Worm (Caenorhabditis elegans) whole organism, L1 larva: ENCODE data around the gene Y46H3A.4.

Experiments used
- C16A3.4 ChIP-seq: fragments of 150-350 bp; optimal IDR thresholded peaks from 2 replicates; lab custom pipeline; 2014; ENCODE audit warnings: missing biosample characterization, missing genetic modification characterization
- C34B4.2 ChIP-seq: sonication (generic microtip); optimal IDR thresholded peaks from 2 replicates; lab custom pipeline; 2017; ENCODE audit warnings: mild to moderate bottlenecking, missing genetic modification characterization, missing compliant biosample characterization
- F16B12.6 ChIP-seq: fragments of 150-350 bp; optimal IDR thresholded peaks from 2 replicates; lab custom pipeline; 2014; ENCODE audit warnings: missing biosample characterization, missing genetic modification characterization
- aha-1 ChIP-seq: fragments of 150-350 bp; optimal IDR thresholded peaks from 2 replicates; lab custom pipeline; 2014; ENCODE audit warnings: missing biosample characterization, missing genetic modification characterization
- dpl-1 ChIP-seq, 3 experiments: fragments of 150-350 bp in 2 of 3; sonication (generic microtip) in 1 of 3; optimal IDR thresholded peaks; 2 replicates each; lab custom pipeline; 2014 to 2017; ENCODE audit warnings: missing biosample characterization in 3 of 3, missing genetic modification characterization in 3 of 3, missing genetic modification reagents in 3 of 3
- efl-3 ChIP-seq: fragments of 200-800 bp; sonication (Bioruptor generic); optimal IDR thresholded peaks from 2 replicates; lab custom pipeline; 2018; ENCODE audit warnings: mild to moderate bottlenecking, missing genetic modification characterization, missing compliant biosample characterization
- ets-5 ChIP-seq: fragments of 200-800 bp; sonication (Bioruptor generic); IDR thresholded peaks from 2 replicates; pipeline ENCODE4 v1.3.6; 2022; ENCODE audit warnings: missing genetic modification characterization, missing compliant biosample characterization
- fkh-8 ChIP-seq: sonication (generic microtip); optimal IDR thresholded peaks from 2 replicates; lab custom pipeline; 2016; ENCODE audit warnings: mild to moderate bottlenecking, missing genetic modification characterization, missing compliant biosample characterization
- fos-1 ChIP-seq: fragments of 150-350 bp; optimal IDR thresholded peaks from 2 replicates; lab custom pipeline; 2014; ENCODE audit warnings: missing biosample characterization, missing genetic modification characterization
- grh-1 ChIP-seq: fragments of 200-800 bp; sonication (Bioruptor generic); IDR thresholded peaks from 2 replicates; pipeline ENCODE4 v1.3.6; 2022; ENCODE audit warnings: missing genetic modification reagents, missing genetic modification characterization, missing compliant biosample characterization
- isw-1 ChIP-seq: fragments of 200-800 bp; sonication (Bioruptor generic); IDR thresholded peaks from 2 replicates; pipeline ENCODE4 v1.3.6; 2022; ENCODE audit warnings: missing genetic modification characterization, missing compliant biosample characterization
- lin-13 ChIP-seq: fragments of 150-350 bp; optimal IDR thresholded peaks from 2 replicates; lab custom pipeline; 2014; ENCODE audit warnings: missing biosample characterization, missing genetic modification reagents, missing genetic modification characterization
- lin-15B ChIP-seq: fragments of 150-350 bp; sonication (generic microtip); optimal IDR thresholded peaks from 3 replicates; lab custom pipeline; 2014; ENCODE audit warnings: missing biosample characterization, missing genetic modification characterization
- lin-35 ChIP-seq, 2 experiments: fragments of 150-350 bp; optimal IDR thresholded peaks; 2 replicates each; lab custom pipeline; 2014; ENCODE audit warnings: missing biosample characterization in 2 of 2, missing genetic modification characterization in 2 of 2, missing genetic modification reagents in 2 of 2
- mep-1 ChIP-seq: fragments of 150-350 bp; optimal IDR thresholded peaks from 2 replicates; lab custom pipeline; 2014; ENCODE audit warnings: missing biosample characterization, missing genetic modification characterization
- nhr-20 ChIP-seq: sonication (generic microtip); optimal IDR thresholded peaks from 2 replicates; lab custom pipeline; 2016; ENCODE audit warnings: mild to moderate bottlenecking, missing genetic modification characterization, missing compliant biosample characterization
- nhr-76 ChIP-seq: sonication (generic microtip); optimal IDR thresholded peaks from 2 replicates; lab custom pipeline; 2017; ENCODE audit warnings: missing biosample characterization, missing genetic modification characterization
- nhr-84 ChIP-seq: sonication (generic microtip); optimal IDR thresholded peaks from 2 replicates; lab custom pipeline; 2017; ENCODE audit warnings: missing biosample characterization, missing genetic modification characterization
- nhr-90 ChIP-seq: sonication (generic microtip); optimal IDR thresholded peaks from 2 replicates; lab custom pipeline; 2016; ENCODE audit warnings: mild to moderate bottlenecking, missing genetic modification characterization, missing compliant biosample characterization; ENCODE audit not compliant: poor library complexity
- pag-3 ChIP-seq: sonication (generic microtip); optimal IDR thresholded peaks from 2 replicates; lab custom pipeline; 2017; ENCODE audit warnings: missing genetic modification characterization, mild to moderate bottlenecking, missing compliant biosample characterization, antibody characterized with exemption, borderline replicate concordance; ENCODE audit not compliant: insufficient read depth
- pax-3 ChIP-seq: fragments of 200-800 bp; sonication (Bioruptor generic); optimal IDR thresholded peaks from 2 replicates; lab custom pipeline; 2018; ENCODE audit warnings: mild to moderate bottlenecking, missing genetic modification characterization, moderate library complexity, missing compliant biosample characterization
- rnt-1 ChIP-seq: sonication (generic microtip); optimal IDR thresholded peaks from 2 replicates; lab custom pipeline; 2016; ENCODE audit warnings: mild to moderate bottlenecking, missing genetic modification characterization, moderate library complexity, missing compliant biosample characterization
- skn-1 ChIP-seq: fragments of 150-350 bp; optimal IDR thresholded peaks from 2 replicates; lab custom pipeline; 2014; ENCODE audit warnings: missing biosample characterization, missing genetic modification characterization
- sox-4 ChIP-seq: sonication (generic microtip); optimal IDR thresholded peaks from 2 replicates; lab custom pipeline; 2016; ENCODE audit warnings: missing genetic modification characterization, missing compliant biosample characterization
- tbx-2 ChIP-seq: sonication (generic microtip); optimal IDR thresholded peaks from 2 replicates; lab custom pipeline; 2016; ENCODE audit warnings: missing genetic modification characterization, missing compliant biosample characterization
- tlp-1 ChIP-seq: fragments of 150-350 bp; optimal IDR thresholded peaks from 2 replicates; lab custom pipeline; 2014; ENCODE audit warnings: missing biosample characterization, missing genetic modification characterization
- unc-98 ChIP-seq: fragments of 200-800 bp; sonication (Bioruptor generic); IDR thresholded peaks from 2 replicates; pipeline ENCODE4 v1.3.6; 2022; ENCODE audit warnings: missing genetic modification characterization, missing compliant biosample characterization
- vab-15 ChIP-seq: sonication (generic microtip); optimal IDR thresholded peaks from 2 replicates; lab custom pipeline; 2017; ENCODE audit warnings: missing genotype, mild to moderate bottlenecking, missing genetic modification characterization, missing compliant biosample characterization
- ztf-11 ChIP-seq, 2 experiments: sonication (generic microtip); optimal IDR thresholded peaks; 2 replicates each; lab custom pipeline; 2016 to 2017; ENCODE audit warnings: missing genetic modification characterization in 2 of 2, missing biosample characterization in 1 of 2, missing compliant biosample characterization in 1 of 2

The Y46H3A.4 gene

DNA sequence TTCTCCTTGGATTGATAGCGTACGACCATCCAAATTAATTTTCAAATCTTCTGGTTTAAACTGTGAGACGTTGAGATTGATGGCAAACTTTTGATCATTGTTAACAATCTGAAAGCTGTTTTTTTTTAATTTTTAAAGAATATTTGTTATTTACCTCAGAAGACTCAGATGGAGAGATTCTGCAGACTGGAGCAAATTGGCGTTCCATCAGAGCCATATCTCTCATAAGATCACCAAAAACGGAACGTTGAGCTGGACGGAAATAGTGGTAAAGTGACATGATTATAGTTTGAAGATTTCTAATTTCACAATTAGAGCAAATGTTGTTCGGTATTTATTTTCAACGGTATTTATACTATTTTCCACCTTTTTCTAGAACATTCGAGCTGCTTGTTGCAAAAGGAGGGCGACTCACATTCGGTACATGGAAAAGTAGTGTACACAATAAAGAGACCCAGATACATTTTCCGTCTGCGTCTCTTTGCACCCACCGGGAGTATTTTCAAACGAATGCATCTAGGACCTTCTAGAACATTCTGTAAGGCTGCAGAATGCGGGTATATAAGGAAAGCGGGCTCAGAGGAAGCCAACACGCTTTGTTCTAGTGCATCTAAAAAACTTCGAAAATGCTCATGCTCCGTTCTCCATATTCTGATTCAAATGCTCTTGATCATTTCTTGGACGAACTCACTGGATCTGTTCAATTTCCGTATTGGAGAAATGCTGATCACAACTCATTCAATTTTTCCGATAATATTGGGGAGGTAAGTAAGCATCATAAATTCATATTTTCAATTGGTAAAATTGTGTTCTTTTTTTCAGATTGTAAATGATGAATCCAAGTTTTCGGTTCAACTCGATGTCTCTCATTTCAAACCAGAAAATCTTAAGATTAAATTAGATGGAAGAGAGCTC, 6.0 kb downstream of the Y46H3A.4 start, which contains the start of the genes hsp-16.2 and hsp-16.41 (continued):
- TF ChIP-seq sox-4 (tag; lab: Kevin White, UChicago): peak; percentile 24
- TF ChIP-seq isw-1 (GFP tag; lab: Robert Waterston, UW): 0 out of 2 replicates have a peak, but pooled peaks have one; percentile 20
- TF ChIP-seq nhr-84 (tag; lab: Kevin White, UChicago): no peak
- peak; percentile 42 for TF ChIP-seq pax-3 (tag; lab: Kevin White, UChicago)
- TF ChIP-seq tbx-2 (tag; lab: Kevin White, UChicago): peak; percentile 10
- TF ChIP-seq efl-3 (GFP tag; lab: Kevin White, UChicago): no peak
- no peak for TF ChIP-seq F16B12.6 (tag; lab: Kevin White, UChicago)
- peak; percentile 48 for TF ChIP-seq nhr-90 (tag; lab: Kevin White, UChicago)
- no peak for TF ChIP-seq C16A3.4 (tag; lab: Kevin White, UChicago)

DNA sequence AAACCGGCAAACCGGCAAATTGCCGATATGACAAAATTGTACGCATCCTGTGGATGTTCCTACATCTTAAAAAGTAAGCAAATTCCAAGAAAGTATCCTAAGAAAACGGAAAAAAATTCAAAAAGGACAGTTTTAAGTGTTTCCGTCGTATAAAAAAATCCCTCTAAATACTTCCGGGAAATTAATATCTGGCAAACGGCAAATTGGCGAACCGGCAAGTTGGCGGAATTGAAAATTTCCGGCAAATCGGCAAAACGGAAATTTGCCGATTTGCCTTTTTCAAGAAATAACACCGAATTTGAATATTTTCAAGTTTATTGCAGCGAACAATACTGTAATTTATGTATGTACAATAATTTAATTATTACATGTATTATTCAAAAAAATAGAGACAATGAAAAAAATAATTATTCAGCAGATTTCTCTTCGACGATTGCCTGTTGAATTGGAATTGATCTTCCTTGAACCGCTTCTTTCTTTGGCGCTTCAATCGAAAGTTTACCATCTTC, 6.8 kb downstream of the Y46H3A.4 start:
- TF ChIP-seq ztf-11 (tag; optimal IDR thresholded peaks at IDR 0.05; lab: Kevin White, UChicago) (no peak), fkh-8 (tag; lab: Kevin White, UChicago) (no peak), skn-1 (peak; percentile 59), mep-1 (tag; lab: Kevin White, UChicago) (peak; percentile 81), dpl-1 (GFP tag; optimal IDR thresholded peaks at IDR 0.05; lab: Kevin White, UChicago) (peak in 1 of 3 experiments; percentile 5)

DNA sequence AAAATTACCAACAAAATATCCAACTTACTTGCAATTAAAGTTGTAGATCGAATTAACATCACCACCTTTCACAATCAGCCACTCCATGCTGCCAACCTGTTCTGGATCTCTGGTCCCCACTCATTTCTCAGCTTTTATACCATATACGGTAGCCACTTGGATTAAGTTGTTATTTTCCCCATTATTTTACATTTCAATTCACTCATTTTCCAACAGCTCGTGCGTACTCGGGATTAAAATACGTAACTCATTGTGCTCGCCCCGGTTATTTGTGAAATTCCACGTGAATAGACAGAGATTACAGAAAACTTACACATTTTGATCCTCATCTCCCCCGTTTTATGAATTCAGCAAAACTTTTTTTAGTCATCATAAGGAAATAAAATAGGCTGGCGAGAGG, 7.9 kb downstream of the Y46H3A.4 start, which contains the start of gene srt-41:
TSS of gene srt-41 (minus strand) at position 101 of the 400 bp plus-strand sequence.
- TF ChIP-seq pax-3 (tag; lab: Kevin White, UChicago): peak; percentile 14
- TF ChIP-seq tlp-1: no peak
- TF ChIP-seq lin-35 (GFP tag; optimal IDR thresholded peaks at IDR 0.05; lab: Kevin White, UChicago): no peak

DNA sequence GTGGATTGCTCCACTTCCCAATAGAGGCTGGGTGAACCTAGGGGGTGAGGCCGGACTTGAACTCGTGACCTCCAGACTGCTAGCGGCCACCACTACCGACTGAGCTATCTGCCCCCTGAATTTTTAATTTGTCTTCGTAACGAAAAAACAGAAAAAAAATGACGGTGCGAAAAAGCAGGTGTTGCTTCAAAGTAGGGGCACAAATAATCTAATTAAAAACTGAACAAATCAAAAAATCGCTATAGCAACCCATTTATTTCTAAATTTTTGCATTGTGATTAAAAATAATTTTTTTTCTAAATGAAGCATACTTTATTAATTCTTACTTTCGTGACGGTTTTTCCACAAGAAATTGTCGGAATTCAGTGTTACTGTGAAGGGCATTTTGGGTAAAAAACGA, 13.0 kb downstream of the Y46H3A.4 start, which contains the start of gene F36H9.10:
TSS of gene F36H9.10 (plus strand) at position 301 of the 400 bp plus-strand sequence.
- TF ChIP-seq aha-1 (tag; lab: Kevin White, UChicago): no peak
- no peak for TF ChIP-seq nhr-90 (tag; lab: Kevin White, UChicago)
- TF ChIP-seq fos-1 (tag; lab: Kevin White, UChicago): no peak
- no peak for TF ChIP-seq sox-4 (tag; lab: Kevin White, UChicago)
- TF ChIP-seq rnt-1 (tag; lab: Kevin White, UChicago): no peak
- TF ChIP-seq nhr-20 (tag; lab: Kevin White, UChicago): no peak
- TF ChIP-seq pax-3 (tag; lab: Kevin White, UChicago): no peak
- TF ChIP-seq vab-15 (tag; lab: Kevin White, UChicago): no peak

DNA sequence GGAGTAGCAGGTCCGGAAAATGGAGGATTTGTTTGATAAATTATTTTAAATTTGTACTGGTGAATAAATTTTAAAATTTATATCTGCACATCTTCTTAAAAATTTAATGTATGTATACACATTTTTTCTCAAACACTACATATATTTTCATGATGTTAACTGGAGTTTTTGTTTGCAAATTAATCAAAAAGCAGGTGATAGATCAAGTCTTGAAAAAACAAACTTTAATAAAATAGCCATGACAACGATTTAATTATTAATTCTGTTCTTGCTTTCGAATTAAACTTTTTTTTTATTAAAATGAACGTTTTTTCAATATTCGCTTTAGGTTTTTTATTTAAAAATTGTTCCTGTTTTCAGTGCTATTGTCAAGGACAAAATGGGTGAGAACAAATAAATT, 16.7 kb downstream of the Y46H3A.4 start, which contains the start of gene F36H9.1:
TSS of gene F36H9.1 (plus strand) at position 301 of the 400 bp plus-strand sequence.
- TF ChIP-seq F16B12.6 (tag; lab: Kevin White, UChicago) (no peak), unc-98 (no peak), pax-3 (tag; lab: Kevin White, UChicago) (no peak), pag-3 (no peak), vab-15 (tag; lab: Kevin White, UChicago) (no peak), ets-5 (no peak), nhr-76 (tag; lab: Kevin White, UChicago) (no peak), grh-1 (GFP tag; lab: Robert Waterston, UW) (no peak), tbx-2 (tag; lab: Kevin White, UChicago) (no peak), lin-15B (tag; lab: Kevin White, UChicago) (no peak), C34B4.2 (tag; lab: Kevin White, UChicago) (no peak), lin-13 (GFP tag; lab: Kevin White, UChicago) (no peak), dpl-1 (GFP tag; optimal IDR thresholded peaks at IDR 0.05; lab: Kevin White, UChicago) (no peak)
